Fruit fly (Drosophila melanogaster): ENCODE results near the gene msk.

msk gene

DNA sequence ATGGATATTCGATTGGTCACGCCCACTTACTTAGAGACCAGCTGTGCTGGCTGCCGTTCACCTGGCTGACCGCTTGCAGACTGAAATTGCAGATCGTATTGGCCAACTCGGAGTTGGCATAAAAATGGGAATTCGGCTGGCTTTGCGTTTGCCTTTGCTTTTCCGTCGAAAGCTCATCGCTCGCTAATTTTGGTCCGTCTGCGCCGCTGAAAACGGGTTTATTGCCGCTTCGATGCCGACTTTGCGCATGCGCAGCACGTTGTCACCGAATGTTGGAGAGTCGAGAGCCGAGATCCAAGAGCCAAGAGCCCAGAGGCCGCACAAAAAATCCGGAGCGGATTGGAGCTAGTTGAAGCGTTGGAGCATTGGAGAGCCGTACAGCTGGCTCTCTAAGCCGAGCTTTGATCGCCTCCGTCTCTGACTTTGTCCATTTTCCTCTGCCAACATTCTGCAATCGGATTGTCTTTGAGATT is 35.8 kb downstream of the msk start, which contains the start of gene CG13676 (continued):
- TF ChIP-seq CG11085 (GFP tag; IDR thresholded peaks at IDR 0.05) (no peak), HLH4C (GFP tag; IDR thresholded peaks at IDR 0.05; ENCODE audit: partially characterized antibody) (no peak), CG13424 (tag; optimal IDR thresholded peaks at IDR 0.05) (no peak), Trl (optimal IDR thresholded peaks at IDR 0.05) (peak; percentile 59 to 78), Trl (GFP tag; optimal IDR thresholded peaks at IDR 0.05) (no peak)

DNA sequence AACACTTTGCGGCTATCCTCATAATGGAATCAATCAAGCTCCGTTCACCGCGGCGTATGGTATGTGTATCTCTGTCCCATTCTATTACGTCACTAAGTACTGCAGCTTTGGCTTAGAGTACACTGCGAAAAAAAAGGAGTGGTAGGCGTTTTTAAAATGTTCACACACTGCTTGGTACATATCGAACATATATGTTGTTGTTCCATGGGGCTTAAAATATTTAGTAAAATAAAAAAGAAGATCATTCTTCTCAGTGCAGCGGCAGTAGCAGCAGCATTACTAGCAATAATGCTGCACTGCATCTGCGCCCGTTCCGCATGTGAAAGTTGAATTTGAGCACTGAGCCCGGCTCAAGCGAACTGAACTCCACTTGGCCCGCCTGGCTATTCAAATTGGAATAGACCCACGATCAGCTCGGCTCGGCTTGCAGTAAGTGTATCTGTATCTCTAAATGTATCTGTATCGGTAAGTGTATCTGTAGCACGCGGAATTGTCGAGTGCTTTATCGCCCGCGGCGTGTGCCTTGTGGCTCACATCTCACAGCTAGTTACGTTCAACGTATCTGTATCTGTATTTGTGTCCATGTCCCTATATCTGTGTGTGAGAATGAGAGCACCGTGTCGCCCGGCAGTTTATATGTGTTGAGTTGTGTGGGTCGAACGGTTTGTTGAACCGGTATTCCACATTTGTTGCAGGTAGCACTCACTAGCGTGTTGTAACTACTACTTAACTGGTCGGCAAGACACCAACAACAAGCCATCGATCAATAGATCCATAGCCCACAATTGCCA is 37.4 kb downstream of the msk start:
- TF ChIP-seq unpg (GFP tag; optimal IDR thresholded peaks at IDR 0.05): peak; percentile 40
- TF ChIP-seq CG10366 (GFP tag; IDR thresholded peaks at IDR 0.05): peak; percentile 67
- TF ChIP-seq CG1529 (GFP tag; optimal IDR thresholded peaks at IDR 0.05): peak; percentile 51
- TF ChIP-seq CG17568 (GFP tag; optimal IDR thresholded peaks at IDR 0.05): no peak
- TF ChIP-seq CG6813 (GFP tag; optimal IDR thresholded peaks at IDR 0.05): peak; percentile 41
- peak; percentile 27 for TF ChIP-seq jumu (GFP tag; optimal IDR thresholded peaks at IDR 0.05)
- TF ChIP-seq CG1024 (GFP tag; IDR thresholded peaks at IDR 0.05): peak; percentile 51; the same call in 1 of the 2 replicates
- TF ChIP-seq CG4617 (GFP tag; optimal IDR thresholded peaks at IDR 0.05; ENCODE audit: borderline replicate concordance): peak; percentile 12
- TF ChIP-seq CG17829 (tag; optimal IDR thresholded peaks at IDR 0.05): no peak
- no peak for TF ChIP-seq CG31224 (GFP tag; IDR thresholded peaks at IDR 0.05)
- TF ChIP-seq Bdp1 (GFP tag; optimal IDR thresholded peaks at IDR 0.05): peak; percentile 9
- TF ChIP-seq wek (GFP tag; optimal IDR thresholded peaks at IDR 0.05): no peak
- TF ChIP-seq CG6654 (GFP tag; optimal IDR thresholded peaks at IDR 0.05): peak; percentile 2
- TF ChIP-seq CG8478 (optimal IDR thresholded peaks at IDR 0.05): no peak
- no peak for TF ChIP-seq CG3838 (GFP tag; optimal IDR thresholded peaks at IDR 0.05)
- TF ChIP-seq kni (GFP tag; optimal IDR thresholded peaks at IDR 0.05): no peak
- TF ChIP-seq CG17612 (GFP tag; IDR thresholded peaks at IDR 0.05): no peak
- no peak for TF ChIP-seq odd (GFP tag; optimal IDR thresholded peaks at IDR 0.05)
- TF ChIP-seq disco-r (GFP tag; optimal IDR thresholded peaks at IDR 0.05): no peak
- TF ChIP-seq ase (GFP tag; IDR thresholded peaks at IDR 0.05): peak; percentile 60; the same call in 1 of the 3 replicates
- peak; percentile 22 for TF ChIP-seq CG3281 (GFP tag; optimal IDR thresholded peaks at IDR 0.05)
- TF ChIP-seq Med (GFP tag): peak; percentile 84
- TF ChIP-seq lab (GFP tag; optimal IDR thresholded peaks at IDR 0.05): peak; percentile 47
- TF ChIP-seq hth (optimal IDR thresholded peaks at IDR 0.05): no peak
- peak; percentile 43 for TF ChIP-seq Hr3 (GFP tag; optimal IDR thresholded peaks at IDR 0.05)
- no peak for TF ChIP-seq BEAF-32 (GFP tag; optimal IDR thresholded peaks at IDR 0.05)
- TF ChIP-seq emc (GFP tag; optimal IDR thresholded peaks at IDR 0.05): no peak
- TF ChIP-seq CG31388 (GFP tag; optimal IDR thresholded peaks at IDR 0.05): no peak
- no peak for TF ChIP-seq CG12744 (GFP tag; optimal IDR thresholded peaks at IDR 0.05)
- peak in 1 of 2 experiments; percentile 3 for TF ChIP-seq crp (GFP tag; optimal IDR thresholded peaks at IDR 0.05)
- peak; percentile 66 for TF ChIP-seq gem (tag; optimal IDR thresholded peaks at IDR 0.05)
- TF ChIP-seq CG10431 (GFP tag; optimal IDR thresholded peaks at IDR 0.05): no peak
- TF ChIP-seq ken (GFP tag; IDR thresholded peaks at IDR 0.05): peak; percentile 67
- TF ChIP-seq Stat92E (GFP tag; optimal IDR thresholded peaks at IDR 0.05): no peak
- TF ChIP-seq CG7786 (GFP tag; optimal IDR thresholded peaks at IDR 0.05): no peak
- peak; percentile 56 for TF ChIP-seq Ssrp (tag; optimal IDR thresholded peaks at IDR 0.05)
- no peak for TF ChIP-seq ham (GFP tag; IDR thresholded peaks at IDR 0.05)
- TF ChIP-seq Nf-YB (GFP tag; optimal IDR thresholded peaks at IDR 0.05): no peak
- TF ChIP-seq CG6854 (GFP tag; optimal IDR thresholded peaks at IDR 0.05): no peak
- TF ChIP-seq mld (GFP tag; IDR thresholded peaks at IDR 0.05; ENCODE audit: partially characterized antibody): no peak
- no peak for TF ChIP-seq stwl (tag; optimal IDR thresholded peaks at IDR 0.05)
- peak; percentile 1 for TF ChIP-seq salm (tag; optimal IDR thresholded peaks at IDR 0.05)
- TF ChIP-seq usp (GFP tag; optimal IDR thresholded peaks at IDR 0.05): no peak

Data from whole organism, embryonic.